Fruit fly (Drosophila melanogaster): ENCODE data around the gene CG11294.

DNA sequence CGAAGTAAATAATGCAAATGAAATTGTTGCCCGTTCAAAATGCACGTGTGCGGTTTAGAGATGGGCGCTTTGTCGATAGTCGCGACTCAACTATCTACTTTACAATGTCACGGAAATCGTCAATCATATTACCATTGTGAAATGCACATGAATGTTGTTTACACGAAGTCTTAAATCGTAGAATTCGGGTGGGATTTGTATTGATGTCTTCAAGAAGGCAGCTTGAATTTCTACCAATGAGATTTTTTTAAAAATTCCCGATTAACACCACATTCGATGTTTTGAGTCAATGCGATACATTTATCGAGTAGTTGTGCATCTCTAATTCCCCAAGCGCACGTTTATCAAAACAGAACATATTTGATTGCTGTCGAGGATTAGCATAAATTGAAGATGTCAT is 26.8 kb upstream of the CG11294 start, which contains the start of gene CG1789:
- TF ChIP-seq CG14711 (tag; optimal IDR thresholded peaks at IDR 0.05) (peak; percentile 5), CG7101 (tag; optimal IDR thresholded peaks at IDR 0.05) (no peak), kay (GFP tag; ENCODE audit: borderline replicate concordance) (no peak), bab1 (GFP tag; optimal IDR thresholded peaks at IDR 0.05) (peak; percentile 16), cnc (optimal IDR thresholded peaks at IDR 0.05) (no peak), cic (GFP tag; optimal IDR thresholded peaks at IDR 0.05) (no peak), CG12768 (GFP tag; optimal IDR thresholded peaks at IDR 0.05) (no peak), CG5204 (GFP tag; optimal IDR thresholded peaks at IDR 0.05) (peak; percentile 8), CG1620 (GFP tag; optimal IDR thresholded peaks at IDR 0.05) (peak; percentile 7), toe (GFP tag; optimal IDR thresholded peaks at IDR 0.05) (peak; percentile 21), CG11617 (GFP tag; optimal IDR thresholded peaks at IDR 0.05) (peak; percentile 28), Clk (GFP tag; optimal IDR thresholded peaks at IDR 0.05) (no peak), tj (GFP tag; optimal IDR thresholded peaks at IDR 0.05) (peak; percentile 72), CG7045 (GFP tag; optimal IDR thresholded peaks at IDR 0.05) (no peak)

All from whole organism, adult.